Fruit fly (Drosophila melanogaster): Measurements from ENCODE around the gene TwdlE.

dm6 chr2L:7811249-7812002 lies 49.2 kb downstream of the TwdlE start, which contains the start of gene LanB1:
- TF ChIP-seq fkh (GFP tag; optimal IDR thresholded peaks at IDR 0.05) (peak; percentile 31), CG11902 (GFP tag; optimal IDR thresholded peaks at IDR 0.05) (no peak), fd59A (GFP tag; optimal IDR thresholded peaks at IDR 0.05) (no peak), lz (GFP tag; optimal IDR thresholded peaks at IDR 0.05) (no peak), Lpt (GFP tag; optimal IDR thresholded peaks at IDR 0.05) (peak; percentile 44), CG6276 (GFP tag; optimal IDR thresholded peaks at IDR 0.05) (peak; percentile 43), Hr39 (GFP tag; optimal IDR thresholded peaks at IDR 0.05) (no peak)

All from whole organism, prepupa.